Fruit fly (Drosophila melanogaster) whole organism, embryonic: ENCODE results near the gene tai.

Experiments
- Abd-B ChIP-seq: fragments of 200-800 bp; sonication (Bioruptor generic); optimal IDR thresholded peaks from 2 replicates; lab custom pipeline; 2018; ENCODE audit warnings: missing biosample characterization, mild to moderate bottlenecking, missing genetic modification characterization, moderate library complexity
- Antp ChIP-seq: fragments of 200-800 bp; sonication (Bioruptor generic); optimal IDR thresholded peaks from 3 replicates; lab custom pipeline; 2016; ENCODE audit warnings: missing biosample characterization, missing genetic modification characterization
- Atf3 ChIP-seq: fragments of 200-800 bp; sonication (Bioruptor generic); optimal IDR thresholded peaks from 3 replicates; lab custom pipeline; 2016; ENCODE audit warnings: missing biosample characterization, missing genetic modification characterization
- C15 ChIP-seq: fragments of 200-800 bp; sonication (Bioruptor generic); IDR thresholded peaks from 3 replicates; pipeline ENCODE4 v1.3.6; 2022; ENCODE audit warnings: missing biosample characterization, missing genetic modification characterization
- CG1233 ChIP-seq: fragments of 200-800 bp; sonication (Bioruptor generic); optimal IDR thresholded peaks from 4 replicates; lab custom pipeline; 2018; ENCODE audit warnings: missing biosample characterization, mild to moderate bottlenecking, missing genetic modification characterization
- CG12769 ChIP-seq: fragments of 200-800 bp; sonication (Bioruptor generic); optimal IDR thresholded peaks from 2 replicates; lab custom pipeline; 2019; ENCODE audit warnings: missing biosample characterization, mild to moderate bottlenecking, missing genetic modification characterization, moderate library complexity
- CG13287 ChIP-seq: fragments of 200-800 bp; sonication (Bioruptor generic); IDR thresholded peaks from 2 replicates; pipeline ENCODE4 v1.3.6; 2022; ENCODE audit warnings: missing biosample characterization, missing genetic modification characterization; ENCODE audit not compliant: partially characterized antibody
- CG1647 ChIP-seq: fragments of 200-800 bp; sonication (Bioruptor generic); optimal IDR thresholded peaks from 3 replicates; lab custom pipeline; 2016; ENCODE audit warnings: missing biosample characterization, missing genetic modification characterization
- CG17612 ChIP-seq: fragments of 200-800 bp; sonication (Bioruptor generic); IDR thresholded peaks from 2 replicates; pipeline ENCODE4 v1.3.6; 2022; ENCODE audit warnings: missing biosample characterization, missing genetic modification characterization
- CG18262 ChIP-seq: fragments of 200-800 bp; optimal IDR thresholded peaks from 3 replicates; lab custom pipeline; 2019; ENCODE audit warnings: missing biosample characterization, mild to moderate bottlenecking, missing genetic modification characterization, moderate library complexity
- CG18764 ChIP-seq: fragments of 200-800 bp; sonication (Bioruptor generic); optimal IDR thresholded peaks from 3 replicates; lab custom pipeline; 2016; ENCODE audit warnings: missing biosample characterization, missing genetic modification characterization
- CG2116 ChIP-seq: fragments of 200-800 bp; sonication (Bioruptor generic); optimal IDR thresholded peaks from 3 replicates; lab custom pipeline; 2018; ENCODE audit warnings: missing biosample characterization, mild to moderate bottlenecking, missing genetic modification characterization
- CG2199 ChIP-seq: fragments of 200-800 bp; sonication (Bioruptor generic); IDR thresholded peaks from 3 replicates; pipeline ENCODE4 v1.3.6; 2022; ENCODE audit warnings: missing biosample characterization, missing genetic modification characterization
- CG5953 ChIP-seq: fragments of 200-800 bp; sonication (Bioruptor generic); IDR thresholded peaks from 2 replicates; pipeline ENCODE4 v1.3.6; 2022; ENCODE audit warnings: missing biosample characterization, missing genetic modification characterization
- CG6791 ChIP-seq: fragments of 200-800 bp; sonication (Bioruptor generic); IDR thresholded peaks from 3 replicates; pipeline ENCODE4 v1.3.6; 2022; ENCODE audit warnings: missing biosample characterization, missing genetic modification characterization; ENCODE audit not compliant: partially characterized antibody
- CG7357 ChIP-seq: fragments of 200-800 bp; sonication (Bioruptor generic); IDR thresholded peaks from 3 replicates; pipeline ENCODE4 v1.3.6; 2022; ENCODE audit warnings: missing biosample characterization, missing genetic modification characterization
- CG7372 ChIP-seq: fragments of 200-800 bp; sonication (Bioruptor generic); IDR thresholded peaks from 2 replicates; pipeline ENCODE4 v1.3.6; 2022; ENCODE audit warnings: missing biosample characterization, missing genetic modification characterization
- CG7556 ChIP-seq: fragments of 200-800 bp; sonication (Bioruptor generic); optimal IDR thresholded peaks from 2 replicates; lab custom pipeline; 2017; ENCODE audit warnings: missing biosample characterization, mild to moderate bottlenecking, missing genetic modification characterization
- CG7987 ChIP-seq: fragments of 200-800 bp; sonication (Bioruptor generic); optimal IDR thresholded peaks from 2 replicates; lab custom pipeline; 2018; ENCODE audit warnings: missing biosample characterization, mild to moderate bottlenecking, missing genetic modification characterization, moderate library complexity
- CHES-1-like ChIP-seq: fragments of 200-800 bp; sonication (Bioruptor generic); optimal IDR thresholded peaks from 2 replicates; lab custom pipeline; 2016; ENCODE audit warnings: missing biosample characterization, missing genetic modification characterization
- D19B ChIP-seq: fragments of 200-800 bp; sonication (Bioruptor generic); optimal IDR thresholded peaks from 2 replicates; lab custom pipeline; 2017; ENCODE audit warnings: missing biosample characterization, mild to moderate bottlenecking, missing genetic modification characterization
- Gsc ChIP-seq: fragments of 200-800 bp; sonication (Bioruptor generic); IDR thresholded peaks from 2 replicates; pipeline ENCODE4 v1.3.6; 2022; ENCODE audit warnings: missing biosample characterization, missing genetic modification characterization
- H2.0 ChIP-seq: fragments of 200-800 bp; sonication (Bioruptor generic); IDR thresholded peaks from 2 replicates; pipeline ENCODE4 v1.3.6; 2022; ENCODE audit warnings: missing biosample characterization, missing genetic modification characterization
- HHEX ChIP-seq: fragments of 200-800 bp; sonication (Bioruptor generic); optimal IDR thresholded peaks from 3 replicates; lab custom pipeline; 2017; ENCODE audit warnings: missing biosample characterization, mild to moderate bottlenecking, missing genetic modification characterization, missing genetic modification reagents
- Jarid2 ChIP-seq: fragments of 200-800 bp; sonication (Bioruptor generic); optimal IDR thresholded peaks from 3 replicates; lab custom pipeline; 2017; ENCODE audit warnings: mild to moderate bottlenecking, missing biosample characterization, missing genetic modification reagents, missing genetic modification characterization
- MBD-R2 ChIP-seq: fragments of 200-800 bp; sonication (Bioruptor generic); IDR thresholded peaks from 2 replicates; pipeline ENCODE4 v1.3.6; 2022; ENCODE audit warnings: missing biosample characterization, missing genetic modification characterization
- NFAT ChIP-seq: fragments of 200-800 bp; sonication (Bioruptor generic); IDR thresholded peaks from 2 replicates; pipeline ENCODE4 v1.3.6; 2022; ENCODE audit warnings: missing biosample characterization, missing genetic modification characterization
- Poxn ChIP-seq: fragments of 200-800 bp; sonication (Bioruptor generic); IDR thresholded peaks from 2 replicates; pipeline ENCODE4 v1.3.6; 2022; ENCODE audit warnings: missing biosample characterization, missing genetic modification characterization
- Ptx1 ChIP-seq: fragments of 200-800 bp; sonication (Bioruptor generic); IDR thresholded peaks from 2 replicates; pipeline ENCODE4 v1.3.6; 2022; ENCODE audit warnings: missing biosample characterization, missing genetic modification characterization
- Ravus ChIP-seq: fragments of 200-800 bp; sonication (Bioruptor generic); IDR thresholded peaks from 2 replicates; pipeline ENCODE4 v1.3.6; 2022; ENCODE audit warnings: missing biosample characterization, missing genetic modification characterization
- Scr ChIP-seq: fragments of 200-800 bp; sonication (Bioruptor generic); IDR thresholded peaks from 2 replicates; pipeline ENCODE4 v1.3.6; 2022; ENCODE audit warnings: missing biosample characterization, missing genetic modification characterization; ENCODE audit not compliant: partially characterized antibody
- al ChIP-seq: fragments of 200-800 bp; sonication (Bioruptor generic); IDR thresholded peaks from 2 replicates; pipeline ENCODE4 v1.3.6; 2022; ENCODE audit warnings: missing biosample characterization, missing genetic modification characterization
- cato ChIP-seq: fragments of 200-800 bp; sonication (Bioruptor generic); optimal IDR thresholded peaks from 2 replicates; lab custom pipeline; 2016; ENCODE audit warnings: missing biosample characterization, missing genetic modification characterization, borderline replicate concordance
- crc ChIP-seq: fragments of 200-800 bp; sonication (Bioruptor generic); optimal IDR thresholded peaks from 2 replicates; lab custom pipeline; 2016; ENCODE audit warnings: missing biosample characterization, missing genetic modification characterization
- dati ChIP-seq: fragments of 200-800 bp; sonication (Bioruptor generic); IDR thresholded peaks from 2 replicates; pipeline ENCODE4 v1.3.6; 2022; ENCODE audit warnings: missing biosample characterization, missing genetic modification characterization
- dm ChIP-seq: fragments of 200-800 bp; sonication (Bioruptor generic); optimal IDR thresholded peaks from 3 replicates; lab custom pipeline; 2016; ENCODE audit warnings: missing biosample characterization, missing genetic modification characterization
- dmrt99B ChIP-seq: fragments of 200-800 bp; sonication (Bioruptor generic); optimal IDR thresholded peaks from 2 replicates; lab custom pipeline; 2018; ENCODE audit warnings: missing biosample characterization, mild to moderate bottlenecking, missing genetic modification characterization, moderate library complexity
- fd96Cb ChIP-seq: fragments of 200-800 bp; sonication (Bioruptor generic); optimal IDR thresholded peaks from 2 replicates; lab custom pipeline; 2018; ENCODE audit warnings: missing biosample characterization, mild to moderate bottlenecking, missing genetic modification characterization, moderate library complexity
- ftz-f1 ChIP-seq: fragments of 200-800 bp; sonication (Bioruptor generic); optimal IDR thresholded peaks from 2 replicates; lab custom pipeline; 2016; ENCODE audit warnings: missing biosample characterization, missing genetic modification characterization
- fu2 ChIP-seq: fragments of 200-800 bp; sonication (Bioruptor generic); optimal IDR thresholded peaks from 2 replicates; lab custom pipeline; 2016; ENCODE audit warnings: missing biosample characterization, missing genetic modification characterization
- ind ChIP-seq: fragments of 200-800 bp; sonication (Bioruptor generic); optimal IDR thresholded peaks from 3 replicates; lab custom pipeline; 2016; ENCODE audit warnings: missing biosample characterization, missing genetic modification characterization
- lilli ChIP-seq: fragments of 200-800 bp; sonication (Bioruptor generic); optimal IDR thresholded peaks from 3 replicates; lab custom pipeline; 2016; ENCODE audit warnings: missing biosample characterization, missing genetic modification characterization
- lola ChIP-seq, 3 experiments: fragments of >200 bp in 2 of 3; fragments of 200-800 bp in 1 of 3; sonication (Bioruptor generic) in 1 of 3; optimal IDR thresholded peaks; 2 replicates each; lab custom pipeline; 2017 to 2019; ENCODE audit warnings: missing biosample characterization in 3 of 3, missing genetic modification characterization in 3 of 3, mild to moderate bottlenecking in 1 of 3, moderate library complexity in 1 of 3
- nerfin-1 ChIP-seq: fragments of 200-800 bp; sonication (Bioruptor generic); optimal IDR thresholded peaks from 3 replicates; lab custom pipeline; 2019; ENCODE audit warnings: missing biosample characterization, mild to moderate bottlenecking, missing genetic modification characterization, moderate library complexity
- nom ChIP-seq: fragments of 200-800 bp; sonication (Bioruptor generic); optimal IDR thresholded peaks from 2 replicates; lab custom pipeline; 2017; ENCODE audit warnings: missing biosample characterization, missing genetic modification characterization, mild to moderate bottlenecking, moderate library complexity, missing genetic modification reagents
- tin ChIP-seq: fragments of 200-800 bp; sonication (Bioruptor generic); optimal IDR thresholded peaks from 3 replicates; lab custom pipeline; 2016; ENCODE audit warnings: missing biosample characterization, missing genetic modification characterization
- tna ChIP-seq: fragments of 200-800 bp; sonication (Bioruptor generic); IDR thresholded peaks from 2 replicates; pipeline ENCODE4 v1.3.6; 2022; ENCODE audit warnings: missing biosample characterization, missing genetic modification characterization; ENCODE audit not compliant: partially characterized antibody
- zen2 ChIP-seq: fragments of 200-800 bp; sonication (Bioruptor generic); IDR thresholded peaks from 3 replicates; pipeline ENCODE4 v1.3.6; 2022; ENCODE audit warnings: missing biosample characterization, missing genetic modification characterization; ENCODE audit not compliant: partially characterized antibody
- zfh2 ChIP-seq: fragments of 200-800 bp; sonication (Bioruptor generic); optimal IDR thresholded peaks from 2 replicates; lab custom pipeline; 2016; ENCODE audit warnings: missing biosample characterization, missing genetic modification characterization

tai gene

DNA sequence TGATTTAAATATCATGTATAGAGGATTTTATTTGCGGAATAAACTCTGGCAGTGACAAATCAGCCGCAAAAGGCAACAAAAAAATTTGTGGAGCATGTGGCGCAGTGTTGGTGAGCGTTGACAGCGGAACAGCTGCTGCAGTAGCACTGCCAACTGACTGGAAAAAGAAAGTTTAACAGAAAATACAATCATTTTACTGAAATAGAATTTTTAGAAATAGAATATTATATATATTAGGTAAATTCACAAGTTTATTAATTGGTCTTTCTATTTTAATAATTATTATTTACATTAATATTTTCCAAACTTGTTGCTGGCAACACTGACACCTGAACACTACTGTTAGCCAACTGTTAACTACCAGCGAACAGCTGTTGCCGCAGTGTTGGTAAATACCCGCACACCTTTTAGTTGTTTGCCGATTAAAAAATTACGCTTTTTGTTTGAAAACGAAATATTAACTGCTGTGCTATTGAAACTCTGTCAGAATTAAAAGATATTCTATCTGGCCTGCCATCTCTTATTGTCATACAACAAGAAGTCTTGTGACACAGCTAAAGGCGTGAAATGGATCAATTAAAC lies at the start of gene tai, which contains the start of gene CG9586 (continued):
- TF ChIP-seq Poxn (GFP tag; lab: Robert Waterston, UW) (no peak), CG18764 (GFP tag; lab: Kevin White, UChicago) (peak; percentile 73), Abd-B (GFP tag; lab: Kevin White, UChicago) (peak; percentile 69), fu2 (GFP tag; lab: Kevin White, UChicago) (no peak), lola (GFP tag; optimal IDR thresholded peaks at IDR 0.05; lab: Kevin White, UChicago) (peak in 1 of 3 experiments; percentile 83), MBD-R2 (GFP tag; lab: Robert Waterston, UW) (peak; percentile 86), CG1647 (GFP tag; lab: Kevin White, UChicago) (no peak), CG2199 (GFP tag; lab: Robert Waterston, UW) (no peak), nom (peak; percentile 15), zfh2 (peak; percentile 58), cato (peak; percentile 54), C15 (GFP tag; lab: Robert Waterston, UW) (0 out of 3 replicates have a peak, but pooled peaks have one; percentile 56), al (GFP tag; lab: Robert Waterston, UW) (peak; percentile 63; the same call in 1 of the 2 replicates), tna (no peak), CHES-1-like (GFP tag; lab: Kevin White, UChicago) (peak; percentile 14), dm (peak; percentile 1), CG13287 (GFP tag; lab: Robert Waterston, UW) (peak; percentile 76), Atf3 (GFP tag; lab: Kevin White, UChicago) (peak; percentile 15), CG7987 (peak; percentile 49), dati (no peak), tin (GFP tag; lab: Kevin White, UChicago) (peak; percentile 85), CG7556 (GFP tag; lab: Kevin White, UChicago) (peak; percentile 90), Ravus (GFP tag; lab: Robert Waterston, UW) (no peak), CG6791 (no peak; the same call in 2 of the 3 replicates), zen2 (GFP tag; lab: Robert Waterston, UW) (peak; percentile 67; the same call in 2 of the 3 replicates), Scr (peak; percentile 47), Antp (peak; percentile 49), nerfin-1 (tag; lab: Kevin White, UChicago) (peak; percentile 75), ftz-f1 (GFP tag; lab: Kevin White, UChicago) (no peak), Jarid2 (GFP tag; lab: Kevin White, UChicago) (peak; percentile 50), fd96Cb (tag; lab: Kevin White, UChicago) (peak; percentile 65), CG17612 (GFP tag; lab: Robert Waterston, UW) (no peak), CG7372 (GFP tag; lab: Robert Waterston, UW) (peak; percentile 70), CG5953 (GFP tag; lab: Robert Waterston, UW) (peak; percentile 46; the same call in 1 of the 2 replicates), ind (peak; percentile 84), lilli (GFP tag; lab: Kevin White, UChicago) (peak; percentile 86), CG12769 (tag; lab: Kevin White, UChicago) (peak; percentile 32), NFAT (GFP tag; lab: Robert Waterston, UW) (peak; percentile 59; the same call in 1 of the 2 replicates), H2.0 (GFP tag; lab: Robert Waterston, UW) (peak; percentile 77), HHEX (GFP tag; lab: Kevin White, UChicago) (peak; percentile 72), D19B (GFP tag; lab: Kevin White, UChicago) (peak; percentile 39), Gsc (GFP tag; lab: Robert Waterston, UW) (no peak), CG7357 (GFP tag; lab: Robert Waterston, UW) (peak; percentile 48; the same call in 1 of the 3 replicates), CG1233 (peak; percentile 70), dmrt99B (peak; percentile 74), Ptx1 (GFP tag; lab: Robert Waterston, UW) (peak; percentile 88), crc (GFP tag; lab: Kevin White, UChicago) (no peak), CG2116 (peak; percentile 80), CG18262 (peak; percentile 85)
